Fruit fly (Drosophila melanogaster) whole organism, pupa: ENCODE data around the gene CG2926.

Experiments used
- CG10348 ChIP-seq: fragments of 200-800 bp; sonication (Bioruptor generic); IDR thresholded peaks from 2 replicates; pipeline ENCODE4 v1.3.6; 2022; ENCODE audit warnings: missing biosample characterization, missing genetic modification characterization
- CG12605 ChIP-seq: fragments of 200-800 bp; sonication (Bioruptor generic); IDR thresholded peaks from 2 replicates; pipeline ENCODE4 v1.3.6; 2022; ENCODE audit warnings: missing biosample characterization, missing genetic modification characterization
- CG13204 ChIP-seq: fragments of 200-800 bp; sonication (Bioruptor generic); optimal IDR thresholded peaks from 2 replicates; lab custom pipeline; 2018; ENCODE audit warnings: missing biosample characterization, mild to moderate bottlenecking, missing genetic modification characterization, moderate library complexity
- CG14655 ChIP-seq: fragments of 200-800 bp; sonication (Bioruptor generic); optimal IDR thresholded peaks from 3 replicates; lab custom pipeline; 2017; ENCODE audit warnings: mild to moderate bottlenecking, missing biosample characterization, missing genetic modification reagents, missing genetic modification characterization
- CG15710 ChIP-seq: fragments of 200-800 bp; sonication (Bioruptor generic); optimal IDR thresholded peaks from 2 replicates; lab custom pipeline; 2018; ENCODE audit warnings: missing biosample characterization, mild to moderate bottlenecking, missing genetic modification characterization, moderate library complexity
- CG17806 ChIP-seq: fragments of 200-800 bp; sonication (Bioruptor generic); optimal IDR thresholded peaks from 2 replicates; lab custom pipeline; 2018; ENCODE audit warnings: missing biosample characterization, mild to moderate bottlenecking, missing genetic modification characterization, moderate library complexity
- CG32121 ChIP-seq: fragments of 200-800 bp; sonication (Bioruptor generic); IDR thresholded peaks from 2 replicates; pipeline ENCODE4 v1.3.6; 2022; ENCODE audit warnings: missing biosample characterization, missing genetic modification characterization
- CG34367 ChIP-seq: fragments of 200-800 bp; sonication (Bioruptor generic); optimal IDR thresholded peaks from 2 replicates; lab custom pipeline; 2018; ENCODE audit warnings: missing biosample characterization, mild to moderate bottlenecking, missing genetic modification characterization
- CG4496 ChIP-seq: fragments of 200-800 bp; sonication (Bioruptor generic); IDR thresholded peaks from 3 replicates; pipeline ENCODE4 v1.3.6; 2022; ENCODE audit warnings: missing biosample characterization, missing genetic modification characterization
- CG8159 ChIP-seq: fragments of 200-800 bp; sonication (Bioruptor generic); optimal IDR thresholded peaks from 3 replicates; lab custom pipeline; 2018; ENCODE audit warnings: missing biosample characterization, mild to moderate bottlenecking, missing genetic modification characterization, moderate library complexity
- CG8301 ChIP-seq: fragments of 200-800 bp; sonication (Bioruptor generic); optimal IDR thresholded peaks from 2 replicates; lab custom pipeline; 2018; ENCODE audit warnings: missing biosample characterization, mild to moderate bottlenecking, missing genetic modification characterization
- CG9948 ChIP-seq: fragments of 200-800 bp; sonication (Bioruptor generic); optimal IDR thresholded peaks from 2 replicates; lab custom pipeline; 2018; ENCODE audit warnings: missing biosample characterization, mild to moderate bottlenecking, missing genetic modification characterization, moderate library complexity
- D1 ChIP-seq: fragments of 200-800 bp; sonication (Bioruptor generic); optimal IDR thresholded peaks from 2 replicates; lab custom pipeline; 2018; ENCODE audit warnings: missing biosample characterization, mild to moderate bottlenecking, missing genetic modification characterization, moderate library complexity
- EcR ChIP-seq: fragments of 200-800 bp; sonication (Bioruptor generic); optimal IDR thresholded peaks from 3 replicates; lab custom pipeline; 2019; ENCODE audit warnings: missing biosample characterization, missing genetic modification characterization, mild to moderate bottlenecking, moderate library complexity, missing genetic modification reagents
- Ets98B ChIP-seq: fragments of 200-800 bp; sonication (Bioruptor generic); IDR thresholded peaks from 2 replicates; pipeline ENCODE4 v1.3.6; 2022; ENCODE audit warnings: missing biosample characterization, missing genetic modification characterization
- Pif1A ChIP-seq: fragments of 200-800 bp; sonication (Bioruptor generic); optimal IDR thresholded peaks from 3 replicates; lab custom pipeline; 2016; ENCODE audit warnings: missing biosample characterization, missing genetic modification characterization
- Pif1B ChIP-seq: fragments of 200-800 bp; sonication (Bioruptor generic); optimal IDR thresholded peaks from 3 replicates; lab custom pipeline; 2016; ENCODE audit warnings: missing biosample characterization, missing genetic modification characterization
- Snoo ChIP-seq: fragments of 200-800 bp; sonication (Bioruptor generic); optimal IDR thresholded peaks from 3 replicates; lab custom pipeline; 2017; ENCODE audit warnings: missing biosample characterization, mild to moderate bottlenecking, missing genetic modification characterization, inconsistent platforms
- fd96Ca ChIP-seq: fragments of 200-800 bp; sonication (Bioruptor generic); IDR thresholded peaks from 3 replicates; pipeline ENCODE4 v1.3.6; 2022; ENCODE audit warnings: missing biosample characterization, missing genetic modification characterization
- gl ChIP-seq: fragments of 200-800 bp; sonication (Bioruptor generic); optimal IDR thresholded peaks from 2 replicates; lab custom pipeline; 2018; ENCODE audit warnings: missing biosample characterization, mild to moderate bottlenecking, missing genetic modification characterization
- rn ChIP-seq: fragments of 200-800 bp; sonication (Bioruptor generic); IDR thresholded peaks from 2 replicates; pipeline ENCODE4 v1.3.6; 2022; ENCODE audit warnings: missing biosample characterization, missing genetic modification characterization

CG2926 gene

dm6 chr3R:5617923-5618623, 29.9 kb upstream of the CG2926 start:
- TF ChIP-seq CG17806 (tag; lab: Kevin White, UChicago) (peak; percentile 22), CG34367 (tag; lab: Kevin White, UChicago) (no peak), CG13204 (GFP tag; lab: Kevin White, UChicago) (no peak), CG10348 (GFP tag; lab: Robert Waterston, UW) (no peak), EcR (GFP tag; lab: Kevin White, UChicago) (no peak), CG12605 (GFP tag; lab: Robert Waterston, UW) (no peak), CG32121 (GFP tag; lab: Robert Waterston, UW) (peak; percentile 56), fd96Ca (GFP tag; lab: Robert Waterston, UW) (peak; percentile 63), CG14655 (GFP tag; lab: Kevin White, UChicago) (no peak), Pif1A (peak; percentile 16), Pif1B (GFP tag; lab: Kevin White, UChicago) (no peak), CG8301 (tag; lab: Kevin White, UChicago) (peak; percentile 53), rn (GFP tag; lab: Robert Waterston, UW) (no peak), Snoo (tag; lab: Kevin White, UChicago) (peak; percentile 22), gl (tag; lab: Kevin White, UChicago) (peak; percentile 7), CG9948 (tag; lab: Kevin White, UChicago) (peak; percentile 32), CG15710 (tag; lab: Kevin White, UChicago) (peak; percentile 50), CG4496 (peak; percentile 46; the same call in 2 of the 3 replicates), D1 (tag; lab: Kevin White, UChicago) (no peak), Ets98B (GFP tag; lab: Robert Waterston, UW) (peak; percentile 55), CG8159 (tag; lab: Kevin White, UChicago) (peak; percentile 34)

- TF ChIP-seq EcR (GFP tag; lab: Kevin White, UChicago): peak; percentile 85
- TF ChIP-seq CG15710 (tag; lab: Kevin White, UChicago): no peak
- TF ChIP-seq CG8159 (tag; lab: Kevin White, UChicago): no peak
- TF ChIP-seq rn (GFP tag; lab: Robert Waterston, UW): no peak
- no peak for TF ChIP-seq Pif1B (GFP tag; lab: Kevin White, UChicago)
- TF ChIP-seq Pif1A: no peak
- TF ChIP-seq CG14655 (GFP tag; lab: Kevin White, UChicago): no peak
- peak; percentile 79 for TF ChIP-seq CG13204 (GFP tag; lab: Kevin White, UChicago)
- TF ChIP-seq CG12605 (GFP tag; lab: Robert Waterston, UW): no peak
- TF ChIP-seq CG32121 (GFP tag; lab: Robert Waterston, UW): no peak
- no peak for TF ChIP-seq Snoo (tag; lab: Kevin White, UChicago)
- no peak for TF ChIP-seq Ets98B (GFP tag; lab: Robert Waterston, UW)
Observed at dm6 chr3R:5615484-5615883, 27.3 kb upstream of the CG2926 start.

- TF ChIP-seq fd96Ca (GFP tag; lab: Robert Waterston, UW) (no peak), Ets98B (GFP tag; lab: Robert Waterston, UW) (no peak), CG8301 (tag; lab: Kevin White, UChicago) (no peak), CG10348 (GFP tag; lab: Robert Waterston, UW) (no peak), CG8159 (tag; lab: Kevin White, UChicago) (no peak), CG14655 (GFP tag; lab: Kevin White, UChicago) (no peak), CG9948 (tag; lab: Kevin White, UChicago) (no peak), D1 (tag; lab: Kevin White, UChicago) (no peak), CG13204 (GFP tag; lab: Kevin White, UChicago) (no peak), CG32121 (GFP tag; lab: Robert Waterston, UW) (no peak), CG15710 (tag; lab: Kevin White, UChicago) (no peak), CG12605 (GFP tag; lab: Robert Waterston, UW) (no peak), CG17806 (tag; lab: Kevin White, UChicago) (no peak), Snoo (tag; lab: Kevin White, UChicago) (no peak), Pif1B (GFP tag; lab: Kevin White, UChicago) (no peak), Pif1A (no peak), EcR (GFP tag; lab: Kevin White, UChicago) (no peak), CG4496 (no peak)
- TF ChIP-seq, all 21 proteins: peak for 0
Observed at dm6 chr3R:5613114-5613443, 24.9 kb upstream of the CG2926 start, which contains the start of gene Atu. TSS of gene Atu (plus strand) at chr3R:5613358.

dm6 chr3R:5612372-5613113, 24.4 kb upstream of the CG2926 start, which contains the start of gene Rga:
TSS of gene Rga (minus strand) at chr3R:5613112.
- no peak for TF ChIP-seq Snoo (tag; lab: Kevin White, UChicago)
- peak; percentile 85 for TF ChIP-seq EcR (GFP tag; lab: Kevin White, UChicago)
- 0 out of 2 replicates have a peak, but pooled peaks have one; percentile 24 for TF ChIP-seq CG12605 (GFP tag; lab: Robert Waterston, UW)

dm6 chr3R:5611733-5612132, 23.6 kb upstream of the CG2926 start:
- TF ChIP-seq CG8301 (tag; lab: Kevin White, UChicago) (no peak), D1 (tag; lab: Kevin White, UChicago) (no peak), CG9948 (tag; lab: Kevin White, UChicago) (no peak), gl (tag; lab: Kevin White, UChicago) (no peak), Pif1A (no peak), CG13204 (GFP tag; lab: Kevin White, UChicago) (no peak), CG4496 (no peak), rn (GFP tag; lab: Robert Waterston, UW) (no peak), CG8159 (tag; lab: Kevin White, UChicago) (no peak), EcR (GFP tag; lab: Kevin White, UChicago) (no peak), Ets98B (GFP tag; lab: Robert Waterston, UW) (no peak), Pif1B (GFP tag; lab: Kevin White, UChicago) (no peak), CG10348 (GFP tag; lab: Robert Waterston, UW) (no peak), CG32121 (GFP tag; lab: Robert Waterston, UW) (no peak), CG34367 (tag; lab: Kevin White, UChicago) (no peak), Snoo (tag; lab: Kevin White, UChicago) (no peak)
